In the genomic region with DNA sequence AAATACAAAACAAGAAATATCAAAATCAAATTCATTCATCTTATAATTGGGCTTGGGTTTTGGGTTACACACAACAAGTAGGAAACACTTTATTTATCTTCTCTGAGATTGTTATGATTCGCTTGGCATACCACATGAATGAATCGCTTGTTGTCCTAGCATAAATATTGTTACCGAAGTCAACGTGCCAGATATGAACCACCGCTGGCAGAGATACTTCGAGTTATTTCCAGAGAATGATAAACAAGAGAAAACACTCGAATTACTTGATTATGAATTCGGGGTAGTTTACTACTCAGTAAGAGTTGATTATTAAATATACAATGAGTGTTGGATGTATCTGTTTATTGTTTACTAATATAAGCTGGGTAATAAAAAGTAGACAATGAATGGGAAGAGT, we compare ENCODE assay signal across 3 fruit fly cellular contexts.
TF ChIP-seq lines count a peak whose summit lies in the region.

No protein-coding gene starts in this region.

- TF ChIP-seq CTCF in whole organism, embryonic (GFP tag; optimal IDR thresholded peaks at IDR 0.05; lab: Kevin White, UChicago) = no peak

TF ChIP-seq in whole organism, embryonic, 481 proteins besides CTCF, POLR2A, EP300 and RAD21 (continues in another document):
- TF ChIP-seq CG11695 (GFP tag; IDR thresholded peaks at IDR 0.05; lab: Robert Waterston, UW) (0 out of 3 replicates have a peak, but pooled peaks have one; percentile 17), ci (GFP tag; IDR thresholded peaks at IDR 0.05; lab: Robert Waterston, UW) (peak; percentile 69; the same call in 2 of the 3 replicates), grn (GFP tag; optimal IDR thresholded peaks at IDR 0.05; lab: Kevin White, UChicago) (peak; percentile 57), Sry-β (GFP tag; optimal IDR thresholded peaks at IDR 0.05; lab: Kevin White, UChicago) (peak; percentile 9), CG1529 (GFP tag; optimal IDR thresholded peaks at IDR 0.05; lab: Kevin White, UChicago) (peak; percentile 18), CG6272 (GFP tag; IDR thresholded peaks at IDR 0.05; lab: Robert Waterston, UW) (no peak), CG2712 (tag; optimal IDR thresholded peaks at IDR 0.05; lab: Kevin White, UChicago) (peak; percentile 35), sens (GFP tag; lab: Kevin White, UChicago) (peak; percentile 75), Rfx (GFP tag; IDR thresholded peaks at IDR 0.05; lab: Robert Waterston, UW) (no peak), gem (tag; optimal IDR thresholded peaks at IDR 0.05; lab: Kevin White, UChicago) (peak; percentile 23), sna (GFP tag; IDR thresholded peaks at IDR 0.05; lab: Robert Waterston, UW; ENCODE audit: partially characterized antibody) (no peak), gsb-n (tag; optimal IDR thresholded peaks at IDR 0.05; lab: Kevin White, UChicago) (peak; percentile 49), unpg (GFP tag; optimal IDR thresholded peaks at IDR 0.05; lab: Kevin White, UChicago) (peak; percentile 36), Vsx1 (GFP tag; optimal IDR thresholded peaks at IDR 0.05; lab: Kevin White, UChicago) (peak; percentile 49), gcm (GFP tag; optimal IDR thresholded peaks at IDR 0.05; lab: Kevin White, UChicago) (peak; percentile 52), CG10979 (tag; optimal IDR thresholded peaks at IDR 0.05; lab: Kevin White, UChicago) (peak; percentile 17), Spps (tag; optimal IDR thresholded peaks at IDR 0.05; lab: Kevin White, UChicago) (peak; percentile 42), ac (GFP tag; optimal IDR thresholded peaks at IDR 0.05; lab: Kevin White, UChicago) (peak; percentile 72), D (optimal IDR thresholded peaks at IDR 0.05; lab: Kevin White, UChicago) (no peak), D (GFP tag; optimal IDR thresholded peaks at IDR 0.05; lab: Kevin White, UChicago) (peak; percentile 23), lola (GFP tag; optimal IDR thresholded peaks at IDR 0.05; lab: Kevin White, UChicago) (peak in 1 of 3 experiments; percentile 30), pho (GFP tag; optimal IDR thresholded peaks at IDR 0.05; lab: Kevin White, UChicago) (no peak), CG12769 (tag; optimal IDR thresholded peaks at IDR 0.05; lab: Kevin White, UChicago) (peak; percentile 11), CG6813 (GFP tag; optimal IDR thresholded peaks at IDR 0.05; lab: Kevin White, UChicago) (peak; percentile 66), Six4 (GFP tag; optimal IDR thresholded peaks at IDR 0.05; lab: Kevin White, UChicago) (no peak), mirr (GFP tag; optimal IDR thresholded peaks at IDR 0.05; lab: Kevin White, UChicago) (peak; percentile 7), zfh2 (GFP tag; optimal IDR thresholded peaks at IDR 0.05; lab: Kevin White, UChicago) (no peak), pfk (GFP tag; optimal IDR thresholded peaks at IDR 0.05; lab: Kevin White, UChicago) (peak; percentile 54)

TF ChIP-seq in whole organism, prepupa, 60 proteins besides CTCF, POLR2A, EP300 and RAD21:
- TF ChIP-seq Lpt (GFP tag; optimal IDR thresholded peaks at IDR 0.05; lab: Kevin White, UChicago) (no peak), topi (GFP tag; optimal IDR thresholded peaks at IDR 0.05; lab: Kevin White, UChicago) (no peak), CG6276 (GFP tag; optimal IDR thresholded peaks at IDR 0.05; lab: Kevin White, UChicago) (no peak), Gug (GFP tag; IDR thresholded peaks at IDR 0.05; lab: Robert Waterston, UW) (no peak), Hr4 (GFP tag; optimal IDR thresholded peaks at IDR 0.05; lab: Kevin White, UChicago) (no peak), CG4318 (GFP tag; optimal IDR thresholded peaks at IDR 0.05; lab: Kevin White, UChicago) (no peak), CG8632 (GFP tag; optimal IDR thresholded peaks at IDR 0.05; lab: Kevin White, UChicago) (no peak), CG31627 (GFP tag; optimal IDR thresholded peaks at IDR 0.05; lab: Kevin White, UChicago) (no peak), cyc (GFP tag; optimal IDR thresholded peaks at IDR 0.05; lab: Kevin White, UChicago) (no peak), CG6808 (GFP tag; optimal IDR thresholded peaks at IDR 0.05; lab: Kevin White, UChicago) (no peak), Eip78C (GFP tag; lab: Kevin White, UChicago) (peak; percentile 60), fkh (GFP tag; optimal IDR thresholded peaks at IDR 0.05; lab: Kevin White, UChicago) (peak; percentile 94), lz (GFP tag; optimal IDR thresholded peaks at IDR 0.05; lab: Kevin White, UChicago) (no peak), svp (GFP tag; lab: Kevin White, UChicago) (peak; percentile 32)

TF ChIP-seq in whole organism, pupa, 21 proteins besides CTCF, POLR2A, EP300 and RAD21:
- TF ChIP-seq Pif1A (GFP tag; optimal IDR thresholded peaks at IDR 0.05; lab: Kevin White, UChicago) (peak; percentile 18), CG10348 (GFP tag; IDR thresholded peaks at IDR 0.05; lab: Robert Waterston, UW) (no peak), rn (GFP tag; IDR thresholded peaks at IDR 0.05; lab: Robert Waterston, UW) (no peak), CG17806 (tag; optimal IDR thresholded peaks at IDR 0.05; lab: Kevin White, UChicago) (no peak), fd96Ca (GFP tag; IDR thresholded peaks at IDR 0.05; lab: Robert Waterston, UW) (no peak), CG14655 (GFP tag; optimal IDR thresholded peaks at IDR 0.05; lab: Kevin White, UChicago) (no peak), CG15710 (tag; optimal IDR thresholded peaks at IDR 0.05; lab: Kevin White, UChicago) (no peak), EcR (GFP tag; optimal IDR thresholded peaks at IDR 0.05; lab: Kevin White, UChicago) (peak; percentile 38)
